Fruit fly (Drosophila melanogaster) whole organism, embryonic: ENCODE measurements around the gene CG34134.

Experiments
- CG10979 ChIP-seq: fragments of 200-800 bp; sonication (Bioruptor generic); optimal IDR thresholded peaks from 2 replicates; lab custom pipeline; 2018; ENCODE audit warnings: missing biosample characterization, mild to moderate bottlenecking, missing genetic modification characterization, moderate library complexity
- CG11398 ChIP-seq: fragments of 200-800 bp; sonication (Bioruptor generic); optimal IDR thresholded peaks from 2 replicates; lab custom pipeline; 2016; ENCODE audit warnings: missing biosample characterization, missing genetic modification characterization
- CG11504 ChIP-seq: fragments of 200-800 bp; sonication (Bioruptor generic); optimal IDR thresholded peaks from 3 replicates; lab custom pipeline; 2019; ENCODE audit warnings: missing biosample characterization, mild to moderate bottlenecking, missing genetic modification characterization, moderate library complexity
- CG11560 ChIP-seq: fragments of 200-800 bp; sonication (Bioruptor generic); IDR thresholded peaks from 3 replicates; pipeline ENCODE4 v1.3.6; 2022; ENCODE audit warnings: missing biosample characterization, missing genetic modification characterization
- CG11723 ChIP-seq: fragments of 200-800 bp; sonication (Bioruptor generic); optimal IDR thresholded peaks from 2 replicates; lab custom pipeline; 2017; ENCODE audit warnings: missing biosample characterization, mild to moderate bottlenecking, missing genetic modification characterization
- CG13123 ChIP-seq: fragments of 200-800 bp; sonication (Bioruptor generic); optimal IDR thresholded peaks from 2 replicates; lab custom pipeline; 2016; ENCODE audit warnings: missing biosample characterization, missing genetic modification characterization
- CG13287 ChIP-seq: fragments of 200-800 bp; sonication (Bioruptor generic); IDR thresholded peaks from 2 replicates; pipeline ENCODE4 v1.3.6; 2022; ENCODE audit warnings: missing biosample characterization, missing genetic modification characterization; ENCODE audit not compliant: partially characterized antibody
- CG1647 ChIP-seq: fragments of 200-800 bp; sonication (Bioruptor generic); optimal IDR thresholded peaks from 3 replicates; lab custom pipeline; 2016; ENCODE audit warnings: missing biosample characterization, missing genetic modification characterization
- CG17186 ChIP-seq: fragments of 200-800 bp; sonication (Bioruptor generic); optimal IDR thresholded peaks from 3 replicates; lab custom pipeline; 2017; ENCODE audit warnings: missing biosample characterization, missing genetic modification reagents, missing genetic modification characterization
- CG3281 ChIP-seq: fragments of 200-800 bp; sonication (Bioruptor generic); optimal IDR thresholded peaks from 3 replicates; lab custom pipeline; 2017; ENCODE audit warnings: missing biosample characterization, mild to moderate bottlenecking, missing genetic modification characterization
- CG34376 ChIP-seq: fragments of 200-800 bp; sonication (Bioruptor generic); optimal IDR thresholded peaks from 2 replicates; lab custom pipeline; 2018; ENCODE audit warnings: missing biosample characterization, mild to moderate bottlenecking, missing genetic modification characterization
- CG4360 ChIP-seq: fragments of 200-800 bp; sonication (Bioruptor generic); IDR thresholded peaks from 2 replicates; pipeline ENCODE4 v1.3.6; 2022; ENCODE audit warnings: missing biosample characterization, missing genetic modification characterization
- CG4617 ChIP-seq: fragments of 200-800 bp; sonication (Bioruptor generic); optimal IDR thresholded peaks from 3 replicates; lab custom pipeline; 2016; ENCODE audit warnings: missing biosample characterization, missing genetic modification characterization, borderline replicate concordance
- CG4820 ChIP-seq: fragments of 200-800 bp; sonication (Bioruptor generic); optimal IDR thresholded peaks from 3 replicates; lab custom pipeline; 2016; ENCODE audit warnings: missing biosample characterization, missing genetic modification characterization
- CG6272 ChIP-seq: fragments of 200-800 bp; sonication (Bioruptor generic); IDR thresholded peaks from 2 replicates; pipeline ENCODE4 v1.3.6; 2022; ENCODE audit warnings: missing biosample characterization, missing genetic modification characterization
- CG7357 ChIP-seq: fragments of 200-800 bp; sonication (Bioruptor generic); IDR thresholded peaks from 3 replicates; pipeline ENCODE4 v1.3.6; 2022; ENCODE audit warnings: missing biosample characterization, missing genetic modification characterization
- CG7556 ChIP-seq: fragments of 200-800 bp; sonication (Bioruptor generic); optimal IDR thresholded peaks from 2 replicates; lab custom pipeline; 2017; ENCODE audit warnings: missing biosample characterization, mild to moderate bottlenecking, missing genetic modification characterization
- CG9797 ChIP-seq: fragments of 200-800 bp; sonication (Bioruptor generic); optimal IDR thresholded peaks from 3 replicates; lab custom pipeline; 2018; ENCODE audit warnings: missing biosample characterization, mild to moderate bottlenecking, missing genetic modification characterization
- Dbx ChIP-seq: fragments of 200-800 bp; sonication (Bioruptor generic); IDR thresholded peaks from 3 replicates; pipeline ENCODE4 v1.3.6; 2022; ENCODE audit warnings: missing biosample characterization, missing genetic modification characterization
- Dip3 ChIP-seq: fragments of 200-800 bp; sonication (Bioruptor generic); optimal IDR thresholded peaks from 3 replicates; lab custom pipeline; 2016; ENCODE audit warnings: missing biosample characterization, missing genetic modification characterization
- Dll ChIP-seq: fragments of 200-800 bp; sonication (Bioruptor generic); IDR thresholded peaks from 4 replicates; pipeline ENCODE4 v1.3.6; 2022; ENCODE audit warnings: missing biosample characterization, missing genetic modification characterization; ENCODE audit not compliant: partially characterized antibody
- Ets65A ChIP-seq: fragments of 200-800 bp; sonication (Bioruptor generic); peaks from one replicate; lab custom pipeline; 2016; ENCODE audit warnings: missing biosample characterization, missing genetic modification characterization
- Ets97D ChIP-seq: fragments of 200-800 bp; sonication (Bioruptor generic); optimal IDR thresholded peaks from 3 replicates; lab custom pipeline; 2016; ENCODE audit warnings: missing biosample characterization, missing genetic modification characterization
- Lhr ChIP-seq: fragments of 200-800 bp; sonication (Bioruptor generic); optimal IDR thresholded peaks from 3 replicates; lab custom pipeline; 2017; ENCODE audit warnings: mild to moderate bottlenecking, missing biosample characterization, missing genetic modification reagents, missing genetic modification characterization
- MTF-1 ChIP-seq: fragments of 200-800 bp; sonication (Bioruptor generic); optimal IDR thresholded peaks from 2 replicates; lab custom pipeline; 2018; ENCODE audit warnings: missing biosample characterization, mild to moderate bottlenecking, missing genetic modification characterization, borderline replicate concordance
- Med ChIP-seq: fragments of 200-800 bp; sonication (Bioruptor generic); peaks from one replicate; lab custom pipeline; 2016; ENCODE audit warnings: missing biosample characterization, missing genetic modification characterization, mild to moderate bottlenecking, inconsistent platforms, moderate library complexity
- Ptx1 ChIP-seq: fragments of 200-800 bp; sonication (Bioruptor generic); IDR thresholded peaks from 2 replicates; pipeline ENCODE4 v1.3.6; 2022; ENCODE audit warnings: missing biosample characterization, missing genetic modification characterization
- Ravus ChIP-seq: fragments of 200-800 bp; sonication (Bioruptor generic); IDR thresholded peaks from 2 replicates; pipeline ENCODE4 v1.3.6; 2022; ENCODE audit warnings: missing biosample characterization, missing genetic modification characterization
- Scr ChIP-seq: fragments of 200-800 bp; sonication (Bioruptor generic); IDR thresholded peaks from 2 replicates; pipeline ENCODE4 v1.3.6; 2022; ENCODE audit warnings: missing biosample characterization, missing genetic modification characterization; ENCODE audit not compliant: partially characterized antibody
- Sin3A ChIP-seq: fragments of >200 bp; optimal IDR thresholded peaks from 2 replicates; lab custom pipeline; 2018
- Sry-δ ChIP-seq: fragments of 200-800 bp; sonication (Bioruptor generic); optimal IDR thresholded peaks from 2 replicates; lab custom pipeline; 2016; ENCODE audit warnings: missing biosample characterization, missing genetic modification characterization
- bab2 ChIP-seq: fragments of 200-800 bp; sonication (Bioruptor generic); optimal IDR thresholded peaks from 2 replicates; lab custom pipeline; 2016; ENCODE audit warnings: missing biosample characterization, missing genetic modification characterization
- corto ChIP-seq: fragments of 200-800 bp; sonication (Bioruptor generic); optimal IDR thresholded peaks from 2 replicates; lab custom pipeline; 2016; ENCODE audit warnings: missing biosample characterization, mild to moderate bottlenecking, missing genetic modification characterization, moderate library complexity
- crp ChIP-seq, 2 experiments: fragments of 200-800 bp; sonication (Bioruptor generic); optimal IDR thresholded peaks; 2 replicates in 1 of 2; 3 replicates in 1 of 2; lab custom pipeline; 2017; ENCODE audit warnings: missing biosample characterization in 2 of 2, missing genetic modification characterization in 2 of 2, mild to moderate bottlenecking in 1 of 2, moderate library complexity in 1 of 2
- disco-r ChIP-seq: fragments of 200-800 bp; sonication (Bioruptor generic); optimal IDR thresholded peaks from 2 replicates; lab custom pipeline; 2016; ENCODE audit warnings: missing biosample characterization, missing genetic modification characterization
- dmrt11E ChIP-seq: fragments of 200-800 bp; sonication (Bioruptor generic); optimal IDR thresholded peaks from 3 replicates; lab custom pipeline; 2018; ENCODE audit warnings: missing biosample characterization, mild to moderate bottlenecking, missing genetic modification characterization, moderate library complexity
- dmrt99B ChIP-seq: fragments of 200-800 bp; sonication (Bioruptor generic); optimal IDR thresholded peaks from 2 replicates; lab custom pipeline; 2018; ENCODE audit warnings: missing biosample characterization, mild to moderate bottlenecking, missing genetic modification characterization, moderate library complexity
- fu2 ChIP-seq: fragments of 200-800 bp; sonication (Bioruptor generic); optimal IDR thresholded peaks from 2 replicates; lab custom pipeline; 2016; ENCODE audit warnings: missing biosample characterization, missing genetic modification characterization
- gro ChIP-seq: fragments of 200-800 bp; sonication (Bioruptor generic); optimal IDR thresholded peaks from 2 replicates; lab custom pipeline; 2016; ENCODE audit warnings: missing biosample characterization, missing genetic modification characterization
- gsb-n ChIP-seq: fragments of 200-800 bp; sonication (Bioruptor generic); optimal IDR thresholded peaks from 3 replicates; lab custom pipeline; 2018; ENCODE audit warnings: missing biosample characterization, mild to moderate bottlenecking, missing genetic modification characterization
- hbn ChIP-seq: fragments of 200-800 bp; sonication (Bioruptor generic); IDR thresholded peaks from 2 replicates; pipeline ENCODE4 v1.3.6; 2022; ENCODE audit warnings: missing biosample characterization, missing genetic modification characterization; ENCODE audit not compliant: partially characterized antibody
- insv ChIP-seq, 2 experiments: fragments of 200-800 bp; sonication (Bioruptor generic); optimal IDR thresholded peaks; 3 replicates each; lab custom pipeline; 2016 to 2018; ENCODE audit warnings: missing biosample characterization in 2 of 2, missing genetic modification characterization in 2 of 2
- lilli ChIP-seq: fragments of 200-800 bp; sonication (Bioruptor generic); optimal IDR thresholded peaks from 3 replicates; lab custom pipeline; 2016; ENCODE audit warnings: missing biosample characterization, missing genetic modification characterization
- repo ChIP-seq: fragments of 200-800 bp; sonication (Bioruptor generic); optimal IDR thresholded peaks from 2 replicates; lab custom pipeline; 2016; ENCODE audit warnings: missing biosample characterization, missing genetic modification characterization
- shn ChIP-seq: fragments of 200-800 bp; sonication (Bioruptor generic); optimal IDR thresholded peaks from 3 replicates; lab custom pipeline; 2016; ENCODE audit warnings: missing biosample characterization, missing genetic modification characterization
- slou ChIP-seq: fragments of 200-800 bp; sonication (Bioruptor generic); optimal IDR thresholded peaks from 3 replicates; lab custom pipeline; 2016; ENCODE audit warnings: missing biosample characterization, missing genetic modification characterization
- tgo ChIP-seq: fragments of 200-800 bp; sonication (Bioruptor generic); IDR thresholded peaks from 3 replicates; pipeline ENCODE4 v1.3.6; 2022; ENCODE audit warnings: missing biosample characterization, missing genetic modification characterization
- vfl ChIP-seq: fragments of 200-800 bp; sonication (Bioruptor generic); optimal IDR thresholded peaks from 2 replicates; lab custom pipeline; 2016; ENCODE audit warnings: missing biosample characterization, missing genetic modification characterization
- vvl ChIP-seq: fragments of 200-800 bp; sonication (Bioruptor generic); IDR thresholded peaks from 2 replicates; pipeline ENCODE4 v1.3.6; 2022; ENCODE audit warnings: missing biosample characterization, missing genetic modification characterization
- zen2 ChIP-seq: fragments of 200-800 bp; sonication (Bioruptor generic); IDR thresholded peaks from 3 replicates; pipeline ENCODE4 v1.3.6; 2022; ENCODE audit warnings: missing biosample characterization, missing genetic modification characterization; ENCODE audit not compliant: partially characterized antibody
- zfh1 ChIP-seq: fragments of 200-800 bp; sonication (Bioruptor generic); IDR thresholded peaks from 3 replicates; pipeline ENCODE4 v1.3.6; 2022; ENCODE audit warnings: missing biosample characterization, missing genetic modification characterization

Gene CG34134

dm6 chr2L:8198757-8199156 is 8.2 kb upstream of the CG34134 start, which contains the start of gene PGAP5 (continued):
- peak; percentile 24 for TF ChIP-seq CG34376 (GFP tag; lab: Kevin White, UChicago)
- no peak for TF ChIP-seq CG1647 (GFP tag; lab: Kevin White, UChicago)
- no peak for TF ChIP-seq CG4360
- peak; percentile 20 for TF ChIP-seq fu2 (GFP tag; lab: Kevin White, UChicago)
- TF ChIP-seq CG7357 (GFP tag; lab: Robert Waterston, UW) = no peak
- peak; percentile 35 for TF ChIP-seq CG4617 (GFP tag; lab: Kevin White, UChicago)
- TF ChIP-seq tgo (GFP tag; lab: Robert Waterston, UW) = no peak
- TF ChIP-seq crp (GFP tag; optimal IDR thresholded peaks at IDR 0.05; lab: Kevin White, UChicago) = peak in 1 of 2 experiments; percentile 2
- TF ChIP-seq CG3281 (GFP tag; lab: Kevin White, UChicago) = no peak
- no peak for TF ChIP-seq dmrt11E
- TF ChIP-seq CG11398 (GFP tag; lab: Kevin White, UChicago) = no peak
- peak; percentile 76; the same call in 2 of the 3 replicates for TF ChIP-seq Dbx (GFP tag; lab: Robert Waterston, UW)
- TF ChIP-seq zen2 (GFP tag; lab: Robert Waterston, UW) = peak; percentile 88
- no peak for TF ChIP-seq dmrt99B
- peak; percentile 86 for TF ChIP-seq Med (GFP tag; lab: Kevin White, UChicago)
- TF ChIP-seq bab2 (GFP tag; lab: Kevin White, UChicago) = peak; percentile 1
- TF ChIP-seq CG11560 (tag; lab: Robert Waterston, UW) = peak; percentile 99
- peak; percentile 44 for TF ChIP-seq lilli (GFP tag; lab: Kevin White, UChicago)
- no peak for TF ChIP-seq CG11504 (tag; lab: Kevin White, UChicago)
- no peak for TF ChIP-seq Ets65A
- no peak for TF ChIP-seq shn
- TF ChIP-seq Sin3A (lab: Kevin White, UChicago) = peak; percentile 61
- no peak for TF ChIP-seq MTF-1
- TF ChIP-seq CG11723 (GFP tag; lab: Kevin White, UChicago) = no peak
- no peak for TF ChIP-seq repo
- no peak for TF ChIP-seq Lhr (GFP tag; lab: Kevin White, UChicago)
- TF ChIP-seq vfl (GFP tag; lab: Kevin White, UChicago) = no peak
- peak; percentile 19 for TF ChIP-seq corto (GFP tag; lab: Kevin White, UChicago)
- no peak for TF ChIP-seq zfh1
- no peak for TF ChIP-seq disco-r (GFP tag; lab: Kevin White, UChicago)
- peak; percentile 98 for TF ChIP-seq hbn
- TF ChIP-seq Ets97D = peak; percentile 60
- TF ChIP-seq Ptx1 (GFP tag; lab: Robert Waterston, UW) = no peak
- TF ChIP-seq, all 482 proteins: peak for 96

- TF ChIP-seq CG4820 (GFP tag; lab: Kevin White, UChicago) (no peak), gsb-n (tag; lab: Kevin White, UChicago) (no peak), CG13287 (GFP tag; lab: Robert Waterston, UW) (peak; percentile 66), insv (GFP tag; optimal IDR thresholded peaks at IDR 0.05; lab: Kevin White, UChicago) (no peak), vvl (GFP tag; lab: Robert Waterston, UW) (no peak), CG10979 (no peak), Dll (GFP tag; lab: Robert Waterston, UW) (peak; percentile 45; the same call in 1 of the 4 replicates), gro (GFP tag; lab: Kevin White, UChicago) (no peak), Ravus (no peak), CG13123 (no peak), CG7556 (no peak), CG9797 (GFP tag; lab: Kevin White, UChicago) (peak; percentile 39), slou (GFP tag; lab: Kevin White, UChicago) (no peak), CG17186 (GFP tag; lab: Kevin White, UChicago) (no peak), Scr (GFP tag; lab: Robert Waterston, UW) (peak; percentile 41), Dip3 (GFP tag; lab: Kevin White, UChicago) (no peak), CG6272 (no peak), Sin3A (lab: Kevin White, UChicago) (peak; percentile 18), Sry-δ (peak; percentile 4)
Measured at dm6 chr2L:8196757-8197530, 6.4 kb upstream of the CG34134 start, which contains the start of the genes CG8475 and CG8460. Gene CG8475, minus strand, starts transcription at chr2L:8196918. Gene CG8460, plus strand, starts transcription at chr2L:8197193.
